Fruit fly (Drosophila melanogaster): ENCODE measurements around the gene rpk.
A peak's percentile ranks its signal among the peaks of the same experiment; 100 is the strongest.

Gene rpk

dm6 chr3R:4687207-4687606 lies 41.4 kb downstream of the rpk start (continued):
- TF ChIP-seq Met (GFP tag; optimal IDR thresholded peaks at IDR 0.05) (peak; percentile 11), Sox14 (GFP tag; optimal IDR thresholded peaks at IDR 0.05) (peak; percentile 67), dsx (GFP tag; optimal IDR thresholded peaks at IDR 0.05; ENCODE audit: poor library complexity, severe bottlenecking) (no peak), Sox102F (GFP tag; optimal IDR thresholded peaks at IDR 0.05) (no peak), Blimp-1 (GFP tag; optimal IDR thresholded peaks at IDR 0.05) (no peak), vri (GFP tag; optimal IDR thresholded peaks at IDR 0.05) (no peak), CG34406 (GFP tag; optimal IDR thresholded peaks at IDR 0.05) (no peak), CG8119 (GFP tag; IDR thresholded peaks at IDR 0.05) (peak; percentile 69), CG10669 (GFP tag; optimal IDR thresholded peaks at IDR 0.05) (no peak), dac (GFP tag; optimal IDR thresholded peaks at IDR 0.05) (peak; percentile 16)

- TF ChIP-seq Met (GFP tag; optimal IDR thresholded peaks at IDR 0.05) (no peak), CG10631 (GFP tag; optimal IDR thresholded peaks at IDR 0.05) (no peak), cyc (GFP tag; optimal IDR thresholded peaks at IDR 0.05) (no peak), achi (GFP tag; optimal IDR thresholded peaks at IDR 0.05) (no peak), Sox15 (GFP tag; optimal IDR thresholded peaks at IDR 0.05) (no peak), Hr4 (GFP tag; optimal IDR thresholded peaks at IDR 0.05) (no peak), CG6276 (GFP tag; optimal IDR thresholded peaks at IDR 0.05) (no peak), fd59A (GFP tag; optimal IDR thresholded peaks at IDR 0.05) (no peak), Eip78C (GFP tag) (no peak), Sox14 (GFP tag; optimal IDR thresholded peaks at IDR 0.05) (no peak)
These were observed 44.7 kb downstream of the rpk start, which contains the start of gene CG33927 for dm6 chr3R:4690508-4690907. Gene CG33927, minus strand, starts transcription at chr3R:4690608.

DNA sequence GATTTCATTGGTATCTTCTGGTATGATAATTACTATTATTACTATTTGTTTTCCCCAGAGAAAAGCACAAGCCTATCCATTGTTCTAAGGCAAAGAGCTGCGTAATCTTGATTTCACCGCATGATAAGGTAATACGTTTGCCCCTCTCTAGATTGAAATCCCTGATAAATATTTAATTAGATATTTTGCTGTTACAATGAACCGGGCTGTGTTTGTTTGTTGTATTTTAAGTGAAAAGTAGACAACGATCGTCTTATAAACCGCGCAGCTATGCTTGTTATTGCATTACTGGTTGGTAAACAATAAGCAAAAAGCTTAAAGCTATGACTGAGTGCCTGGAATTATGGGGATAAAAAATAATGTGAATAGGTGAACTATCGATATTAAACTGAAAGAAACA lies 49.0 kb downstream of the rpk start:
- no peak for TF ChIP-seq CG8632 (GFP tag; optimal IDR thresholded peaks at IDR 0.05)
- no peak for TF ChIP-seq CG8319 (GFP tag; optimal IDR thresholded peaks at IDR 0.05)
- no peak for TF ChIP-seq salr (GFP tag; optimal IDR thresholded peaks at IDR 0.05)
- TF ChIP-seq CG7368 (GFP tag; optimal IDR thresholded peaks at IDR 0.05) = no peak
- TF ChIP-seq dac (GFP tag; optimal IDR thresholded peaks at IDR 0.05) = no peak
- TF ChIP-seq CG31627 (GFP tag; optimal IDR thresholded peaks at IDR 0.05) = no peak
- TF ChIP-seq CG16779 (tag; optimal IDR thresholded peaks at IDR 0.05) = no peak
- no peak for TF ChIP-seq fd85E (GFP tag; optimal IDR thresholded peaks at IDR 0.05)
- no peak for TF ChIP-seq svp (GFP tag)
- no peak for TF ChIP-seq Hr4 (GFP tag; optimal IDR thresholded peaks at IDR 0.05)
- no peak for TF ChIP-seq CG11294 (GFP tag; IDR thresholded peaks at IDR 0.05)

All from whole organism, prepupa.